Worm (Caenorhabditis elegans) whole organism, L1 larva: Measurements from ENCODE around the gene unc-105.

Experiments used
- dpl-1 ChIP-seq, 3 experiments: fragments of 150-350 bp in 2 of 3; sonication (generic microtip) in 1 of 3; optimal IDR thresholded peaks; 2 replicates each; lab custom pipeline; 2014 to 2017; ENCODE audit warnings: missing biosample characterization in 3 of 3, missing genetic modification characterization in 3 of 3, missing genetic modification reagents in 3 of 3
- mdl-1 ChIP-seq, 2 experiments: fragments of 150-350 bp; optimal IDR thresholded peaks; 2 replicates each; lab custom pipeline; 2014 to 2017; ENCODE audit warnings: missing biosample characterization in 2 of 2, missing genetic modification characterization in 2 of 2, inconsistent platforms in 1 of 2
- nhr-12 ChIP-seq: sonication (generic microtip); optimal IDR thresholded peaks from 2 replicates; lab custom pipeline; 2017; ENCODE audit warnings: missing biosample characterization, missing genetic modification characterization
- nhr-90 ChIP-seq: sonication (generic microtip); optimal IDR thresholded peaks from 2 replicates; lab custom pipeline; 2016; ENCODE audit warnings: mild to moderate bottlenecking, missing genetic modification characterization, missing compliant biosample characterization; ENCODE audit not compliant: poor library complexity
- pag-3 ChIP-seq: sonication (generic microtip); optimal IDR thresholded peaks from 2 replicates; lab custom pipeline; 2017; ENCODE audit warnings: missing genetic modification characterization, mild to moderate bottlenecking, missing compliant biosample characterization, antibody characterized with exemption, borderline replicate concordance; ENCODE audit not compliant: insufficient read depth

DNA sequence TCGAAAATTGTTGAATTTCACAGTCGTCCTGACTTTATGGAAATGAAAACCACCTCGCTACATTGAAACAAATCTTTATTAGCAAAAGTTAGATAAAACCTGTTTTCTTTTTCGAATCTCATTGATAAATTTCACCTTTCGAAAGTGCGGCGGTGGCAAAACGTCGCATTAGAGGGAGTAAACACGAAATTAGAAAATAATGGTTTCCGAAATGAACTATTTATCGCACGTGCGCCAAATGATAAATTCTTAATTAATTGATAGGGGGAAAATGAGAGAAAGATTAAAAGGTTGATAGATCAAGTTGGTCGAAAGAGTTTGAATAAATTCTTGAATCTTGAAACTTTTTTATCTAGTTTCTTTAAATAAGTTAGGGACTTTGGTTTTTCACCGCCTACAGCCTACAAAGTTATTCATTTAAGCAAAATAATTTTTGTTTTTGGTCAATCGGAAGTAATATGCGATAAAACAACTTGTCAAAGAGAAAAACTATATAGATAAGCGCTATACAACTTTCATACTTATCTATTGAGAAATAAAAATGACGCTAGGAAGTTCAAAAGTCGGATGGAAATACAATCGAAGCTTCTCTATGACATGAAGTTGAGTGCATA is 45.1 kb upstream of the unc-105 start:
- TF ChIP-seq nhr-90 (tag; lab: Kevin White, UChicago), result no peak
- TF ChIP-seq pag-3, result no peak
- no peak for TF ChIP-seq dpl-1 (GFP tag; optimal IDR thresholded peaks at IDR 0.05; lab: Kevin White, UChicago)
- no peak for TF ChIP-seq nhr-12 (tag; lab: Kevin White, UChicago)
- TF ChIP-seq mdl-1 (tag; optimal IDR thresholded peaks at IDR 0.05; lab: Kevin White, UChicago), result no peak
